Fruit fly (Drosophila melanogaster): ENCODE data around the gene Xe7.

DNA sequence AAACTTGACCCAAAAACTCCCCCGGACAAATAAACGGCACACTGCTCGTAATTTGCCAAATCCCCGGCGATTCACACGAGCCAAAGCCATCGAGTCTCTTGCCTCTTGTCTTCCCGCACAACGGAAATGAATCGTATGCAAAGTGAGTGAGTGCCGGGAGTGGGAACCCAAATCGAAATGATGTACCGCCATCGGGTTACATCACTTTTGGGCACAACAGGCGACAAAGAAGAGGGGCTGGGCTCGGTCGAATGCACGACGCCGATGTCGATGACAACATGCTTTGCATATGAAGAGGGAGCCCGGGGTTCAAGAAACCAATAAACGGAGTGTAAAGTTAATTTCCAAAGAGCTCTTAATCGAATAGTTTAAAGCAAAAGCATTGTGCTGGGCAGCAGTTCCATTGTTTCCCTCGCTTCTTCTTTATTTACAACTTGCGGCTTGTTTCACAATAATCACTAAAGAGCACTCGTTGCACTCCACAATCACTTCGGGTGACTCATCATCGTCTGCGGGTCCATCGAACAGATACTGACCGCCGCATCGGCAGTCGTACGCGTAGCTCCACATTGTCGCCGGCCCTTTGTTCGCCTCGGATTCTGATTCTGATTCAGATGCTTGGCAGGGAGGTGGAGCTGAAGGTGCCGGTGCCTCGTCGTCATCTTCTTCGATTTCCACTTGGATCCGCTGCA, 47.3 kb downstream of the Xe7 start:
- TF ChIP-seq topi (GFP tag; optimal IDR thresholded peaks at IDR 0.05) (no peak), Smox (GFP tag; optimal IDR thresholded peaks at IDR 0.05) (no peak), Hr38 (GFP tag; optimal IDR thresholded peaks at IDR 0.05) (no peak), CG32006 (GFP tag; optimal IDR thresholded peaks at IDR 0.05) (no peak), Eip75B (GFP tag; optimal IDR thresholded peaks at IDR 0.05) (peak; percentile 19), CG8319 (GFP tag; optimal IDR thresholded peaks at IDR 0.05) (no peak), lz (GFP tag; optimal IDR thresholded peaks at IDR 0.05) (no peak), Eip93F (GFP tag; optimal IDR thresholded peaks at IDR 0.05) (no peak), CG6792 (GFP tag; optimal IDR thresholded peaks at IDR 0.05) (no peak), CG1621 (tag; optimal IDR thresholded peaks at IDR 0.05) (peak; percentile 62)
